Worm (Caenorhabditis elegans) whole organism, midembryonic: Measurements from ENCODE around the gene C05D11.8.

Experiments used
- T22C8.4 ChIP-seq: fragments of 200-800 bp; sonication (Bioruptor generic); IDR thresholded peaks from 2 replicates; pipeline ENCODE4 v1.3.6; 2022; ENCODE audit warnings: missing genetic modification characterization, missing compliant biosample characterization
- flt-1 ChIP-seq: fragments of 200-800 bp; sonication (Bioruptor generic); IDR thresholded peaks from 2 replicates; pipeline ENCODE4 v1.3.6; 2022; ENCODE audit warnings: missing genetic modification characterization, missing compliant biosample characterization

DNA sequence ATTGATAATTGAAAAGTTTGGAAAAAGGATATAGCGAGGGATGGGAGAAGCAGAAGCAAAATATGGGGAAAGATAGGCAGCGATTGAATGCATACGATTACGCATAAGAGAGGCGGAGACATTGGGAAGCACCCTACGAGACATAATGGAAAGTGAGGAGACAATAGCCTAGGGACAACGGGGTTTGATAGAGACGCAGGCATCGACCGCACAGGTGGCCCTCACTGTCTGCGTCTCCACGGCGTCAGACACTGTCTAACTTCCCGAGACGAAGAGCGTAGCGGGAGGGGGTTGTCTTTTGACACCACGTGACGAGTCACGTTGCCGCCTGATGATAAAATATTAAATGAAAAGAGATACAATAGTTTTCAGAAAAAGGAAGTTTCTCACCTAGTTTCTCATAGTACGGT lies 6.1 kb downstream of the C05D11.8 start:
- TF ChIP-seq T22C8.4 (GFP tag; lab: Robert Waterston, UW) (no peak), flt-1 (GFP tag; lab: Robert Waterston, UW) (0 out of 2 replicates have a peak, but pooled peaks have one; percentile 8)
